Worm (Caenorhabditis elegans) whole organism, mixed stage, embryonic: ENCODE data around the gene str-158.

Experiments
- bed-3 ChIP-seq: fragments of 200-800 bp; sonication (Bioruptor generic); optimal IDR thresholded peaks from 3 replicates; lab custom pipeline; 2018; ENCODE audit warnings: mild to moderate bottlenecking, missing genetic modification characterization, moderate library complexity, missing compliant biosample characterization
- blmp-1 ChIP-seq: fragments of 150-350 bp; optimal IDR thresholded peaks from 2 replicates; lab custom pipeline; 2014; ENCODE audit warnings: missing biosample characterization, missing genetic modification characterization
- ceh-43 ChIP-seq: fragments of 200-800 bp; sonication (Bioruptor generic); optimal IDR thresholded peaks from 2 replicates; lab custom pipeline; 2018; ENCODE audit warnings: mild to moderate bottlenecking, missing genetic modification characterization, moderate library complexity, missing compliant biosample characterization
- ceh-83 ChIP-seq: fragments of 200-800 bp; sonication (Bioruptor generic); optimal IDR thresholded peaks from 2 replicates; lab custom pipeline; 2018; ENCODE audit warnings: mild to moderate bottlenecking, missing genetic modification characterization, missing compliant biosample characterization
- cnd-1 ChIP-seq: fragments of 200-800 bp; sonication (Bioruptor generic); optimal IDR thresholded peaks from 2 replicates; lab custom pipeline; 2018; ENCODE audit warnings: mild to moderate bottlenecking, missing genetic modification characterization, missing compliant biosample characterization
- drap-1 ChIP-seq: fragments of 200-800 bp; sonication (Bioruptor generic); optimal IDR thresholded peaks from 3 replicates; lab custom pipeline; 2018; ENCODE audit warnings: mild to moderate bottlenecking, missing genetic modification characterization, missing compliant biosample characterization
- elt-1 ChIP-seq: sonication (generic microtip); optimal IDR thresholded peaks from 2 replicates; lab custom pipeline; 2017; ENCODE audit warnings: missing genetic modification characterization, mild to moderate bottlenecking, missing compliant biosample characterization, antibody characterized with exemption, moderate library complexity, borderline replicate concordance; ENCODE audit not compliant: insufficient read depth
- elt-3 ChIP-seq: fragments of 150-350 bp; optimal IDR thresholded peaks from 2 replicates; lab custom pipeline; 2014; ENCODE audit warnings: missing biosample characterization, missing genetic modification characterization
- flh-1 ChIP-seq: fragments of 200-800 bp; sonication (Bioruptor generic); optimal IDR thresholded peaks from 2 replicates; lab custom pipeline; 2018; ENCODE audit warnings: mild to moderate bottlenecking, missing genetic modification characterization, moderate library complexity, missing compliant biosample characterization
- hlh-1 ChIP-seq: fragments of 150-350 bp; optimal IDR thresholded peaks from 2 replicates; lab custom pipeline; 2014; ENCODE audit warnings: missing biosample characterization, missing genetic modification reagents, missing genetic modification characterization
- lin-13 ChIP-seq: fragments of 150-350 bp; optimal IDR thresholded peaks from 2 replicates; lab custom pipeline; 2014; ENCODE audit warnings: missing biosample characterization, missing genetic modification characterization
- lin-32 ChIP-seq: fragments of 200-800 bp; sonication (Bioruptor generic); optimal IDR thresholded peaks from 2 replicates; lab custom pipeline; 2018; ENCODE audit warnings: mild to moderate bottlenecking, missing genetic modification characterization, missing compliant biosample characterization
- lsy-2 ChIP-seq: fragments of 150-350 bp; optimal IDR thresholded peaks from 2 replicates; lab custom pipeline; 2014; ENCODE audit warnings: missing biosample characterization, missing genetic modification characterization
- mab-5 ChIP-seq: fragments of 150-350 bp; optimal IDR thresholded peaks from 2 replicates; lab custom pipeline; 2014; ENCODE audit warnings: missing biosample characterization, missing genetic modification characterization
- mep-1 ChIP-seq: fragments of 150-350 bp; optimal IDR thresholded peaks from 2 replicates; lab custom pipeline; 2017; ENCODE audit warnings: missing biosample characterization, missing genetic modification reagents, missing genetic modification characterization, inconsistent platforms
- mls-2 ChIP-seq: sonication (generic microtip); optimal IDR thresholded peaks from 2 replicates; lab custom pipeline; 2016; ENCODE audit warnings: mild to moderate bottlenecking, missing genetic modification characterization, moderate library complexity, missing compliant biosample characterization
- nhr-12 ChIP-seq: fragments of 150-350 bp; optimal IDR thresholded peaks from 2 replicates; lab custom pipeline; 2014; ENCODE audit warnings: missing biosample characterization, missing genetic modification characterization
- nhr-237 ChIP-seq: fragments of 150-350 bp; optimal IDR thresholded peaks from 2 replicates; lab custom pipeline; 2014; ENCODE audit warnings: missing biosample characterization, missing genetic modification characterization
- nhr-28 ChIP-seq: fragments of 150-350 bp; optimal IDR thresholded peaks from 2 replicates; lab custom pipeline; 2014; ENCODE audit warnings: missing biosample characterization, missing genetic modification characterization
- nhr-76 ChIP-seq: sonication (generic microtip); optimal IDR thresholded peaks from 2 replicates; lab custom pipeline; 2017; ENCODE audit warnings: missing biosample characterization, missing genetic modification characterization
- pha-4 ChIP-seq: fragments of 150-350 bp; optimal IDR thresholded peaks from 2 replicates; lab custom pipeline; 2018; ENCODE audit warnings: missing biosample characterization, missing genetic modification reagents, missing genetic modification characterization
- sem-2 ChIP-seq: fragments of 200-800 bp; sonication (Bioruptor generic); optimal IDR thresholded peaks from 2 replicates; lab custom pipeline; 2018; ENCODE audit warnings: mild to moderate bottlenecking, missing genetic modification characterization, missing compliant biosample characterization
- sptf-1 ChIP-seq: sonication (generic microtip); optimal IDR thresholded peaks from 2 replicates; lab custom pipeline; 2017; ENCODE audit warnings: mild to moderate bottlenecking, missing genetic modification characterization, moderate library complexity, missing compliant biosample characterization
- tbx-8 ChIP-seq: fragments of 200-800 bp; sonication (Bioruptor generic); optimal IDR thresholded peaks from 2 replicates; lab custom pipeline; 2018; ENCODE audit warnings: mild to moderate bottlenecking, missing genetic modification characterization, moderate library complexity, missing compliant biosample characterization
- unc-120 ChIP-seq: sonication (generic microtip); optimal IDR thresholded peaks from 2 replicates; lab custom pipeline; 2017; ENCODE audit warnings: missing genetic modification characterization, missing compliant biosample characterization; ENCODE audit not compliant: poor library complexity, severe bottlenecking
- unc-39 ChIP-seq: fragments of 150-350 bp; optimal IDR thresholded peaks from 2 replicates; lab custom pipeline; 2014; ENCODE audit warnings: missing biosample characterization, missing genetic modification characterization
- unc-62 ChIP-seq: fragments of 150-350 bp; optimal IDR thresholded peaks from 2 replicates; lab custom pipeline; 2014; ENCODE audit warnings: missing biosample characterization, missing genetic modification reagents, missing genetic modification characterization
- zip-8 ChIP-seq: fragments of 150-350 bp; optimal IDR thresholded peaks from 2 replicates; lab custom pipeline; 2014; ENCODE audit warnings: missing biosample characterization, missing genetic modification characterization
- ztf-11 ChIP-seq: fragments of 150-350 bp; optimal IDR thresholded peaks from 2 replicates; lab custom pipeline; 2014; ENCODE audit warnings: missing biosample characterization, missing genetic modification characterization

The str-158 gene

ce11 chrIV:4885435-4885834 lies 32.4 kb upstream of the str-158 start:
- no peak for TF ChIP-seq hlh-1
- no peak for TF ChIP-seq mab-5 (tag; lab: Kevin White, UChicago)
- TF ChIP-seq ceh-43, result no peak
- TF ChIP-seq lsy-2, result no peak
- no peak for TF ChIP-seq tbx-8
- no peak for TF ChIP-seq elt-1
- no peak for TF ChIP-seq nhr-237 (tag; lab: Kevin White, UChicago)
- TF ChIP-seq ceh-83 (GFP tag; lab: Kevin White, UChicago), result no peak
- TF ChIP-seq lin-13 (tag; lab: Kevin White, UChicago), result no peak
- no peak for TF ChIP-seq pha-4 (tag; lab: Kevin White, UChicago)
- TF ChIP-seq sem-2, result no peak
- no peak for TF ChIP-seq ztf-11
- no peak for TF ChIP-seq mls-2 (tag; lab: Kevin White, UChicago)
- TF ChIP-seq cnd-1 (tag; lab: Kevin White, UChicago), result no peak
- TF ChIP-seq elt-3 (tag; lab: Kevin White, UChicago), result no peak

- TF ChIP-seq tbx-8, result no peak
- TF ChIP-seq nhr-76 (tag; lab: Kevin White, UChicago), result no peak
- no peak for TF ChIP-seq blmp-1 (tag; lab: Kevin White, UChicago)
- TF ChIP-seq lsy-2, result no peak
Observed at ce11 chrIV:4887258-4887657, 30.6 kb upstream of the str-158 start, which contains the start of gene T08B6.1. Gene T08B6.1, minus strand, starts transcription at chrIV:4887358.

ce11 chrIV:4889613-4890012 lies 28.3 kb upstream of the str-158 start, which contains the start of gene sgnh-1:
Gene sgnh-1, plus strand, starts transcription at chrIV:4889913.
- TF ChIP-seq drap-1 (GFP tag; lab: Kevin White, UChicago) (no peak), cnd-1 (tag; lab: Kevin White, UChicago) (no peak), sptf-1 (tag; lab: Kevin White, UChicago) (no peak), flh-1 (GFP tag; lab: Kevin White, UChicago) (no peak), ceh-43 (no peak), zip-8 (tag; lab: Kevin White, UChicago) (no peak), lsy-2 (no peak), hlh-1 (no peak), tbx-8 (no peak), nhr-28 (no peak), ceh-83 (GFP tag; lab: Kevin White, UChicago) (no peak), mls-2 (tag; lab: Kevin White, UChicago) (no peak), bed-3 (GFP tag; lab: Kevin White, UChicago) (no peak), lin-32 (GFP tag; lab: Kevin White, UChicago) (no peak), mab-5 (tag; lab: Kevin White, UChicago) (no peak), mep-1 (tag; lab: Kevin White, UChicago) (no peak), sem-2 (no peak), unc-39 (tag; lab: Kevin White, UChicago) (no peak)

ce11 chrIV:4890543-4890942 lies 27.3 kb upstream of the str-158 start, which contains the start of gene T08B6.9:
Gene T08B6.9, plus strand, starts transcription at chrIV:4890843.
- no peak for TF ChIP-seq zip-8 (tag; lab: Kevin White, UChicago)

DNA sequence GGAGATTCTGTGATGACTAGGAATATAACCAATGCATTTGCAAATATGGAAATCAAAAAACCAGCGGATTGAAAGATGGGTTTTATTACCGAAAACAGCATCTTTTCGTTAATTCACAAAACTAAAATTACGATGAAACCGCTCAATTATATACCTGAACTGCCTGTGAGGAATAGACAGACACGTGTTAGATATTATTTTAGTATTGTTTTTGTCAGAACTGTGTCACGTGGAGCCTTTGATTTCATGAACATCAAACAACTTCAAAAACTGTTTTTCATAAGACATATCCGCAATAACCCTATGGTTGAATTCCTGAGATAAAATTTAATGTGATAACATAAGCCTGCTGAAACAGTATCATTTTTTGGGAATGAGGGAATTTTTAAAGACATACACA lies 13.9 kb upstream of the str-158 start, which contains the start of gene str-161:
Gene str-161, minus strand, starts transcription at position 101 of the 400 bp plus-strand sequence.
- TF ChIP-seq zip-8 (tag; lab: Kevin White, UChicago) (no peak), mab-5 (tag; lab: Kevin White, UChicago) (no peak), nhr-12 (tag; lab: Kevin White, UChicago) (no peak), cnd-1 (tag; lab: Kevin White, UChicago) (no peak), nhr-28 (no peak), unc-120 (no peak), unc-62 (GFP tag; lab: Kevin White, UChicago) (no peak)
- TF ChIP-seq, all 35 proteins: peak for 0

DNA sequence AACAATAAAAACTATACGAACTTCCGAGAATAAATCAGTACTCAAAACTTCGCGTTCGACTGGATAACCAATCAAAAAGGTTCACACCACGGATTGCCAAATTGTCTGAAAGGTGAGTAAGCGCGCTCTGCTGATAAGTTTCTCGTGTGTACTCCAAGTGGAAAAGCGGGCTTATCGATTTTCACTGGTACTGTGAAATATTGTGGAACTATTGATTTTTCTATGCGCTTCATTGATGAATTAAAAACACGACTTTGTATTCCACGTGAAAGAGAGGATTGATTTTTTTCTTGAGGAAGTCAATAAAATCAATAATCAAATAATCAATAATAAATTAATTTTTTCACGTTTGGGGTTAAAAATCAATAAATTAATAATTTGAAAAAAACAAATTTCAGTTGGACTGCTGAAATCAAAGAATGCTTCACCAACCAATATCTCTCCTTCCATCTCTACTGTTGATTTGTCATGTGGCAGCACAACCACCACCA lies 12.2 kb upstream of the str-158 start, which contains the start of gene T08B6.4:
Gene T08B6.4, plus strand, starts transcription at position 51 of the 491 bp plus-strand sequence.
- TF ChIP-seq tbx-8, result no peak
- no peak for TF ChIP-seq lsy-2
- TF ChIP-seq elt-1, result no peak
- no peak for TF ChIP-seq lin-13 (tag; lab: Kevin White, UChicago)
- TF ChIP-seq sptf-1 (tag; lab: Kevin White, UChicago), result no peak
- TF ChIP-seq pha-4 (tag; lab: Kevin White, UChicago), result no peak
